Worm (Caenorhabditis elegans) whole organism, mixed stage, embryonic: Measurements from ENCODE around the gene ttr-41.

Source experiments
- bed-3 ChIP-seq: fragments of 200-800 bp; sonication (Bioruptor generic); optimal IDR thresholded peaks from 3 replicates; lab custom pipeline; 2018; ENCODE audit warnings: mild to moderate bottlenecking, missing genetic modification characterization, moderate library complexity, missing compliant biosample characterization
- ceh-39 ChIP-seq: fragments of 150-350 bp; optimal IDR thresholded peaks from 2 replicates; lab custom pipeline; 2014; ENCODE audit warnings: missing biosample characterization, missing genetic modification characterization
- ceh-43 ChIP-seq: fragments of 200-800 bp; sonication (Bioruptor generic); optimal IDR thresholded peaks from 2 replicates; lab custom pipeline; 2018; ENCODE audit warnings: mild to moderate bottlenecking, missing genetic modification characterization, moderate library complexity, missing compliant biosample characterization
- ceh-83 ChIP-seq: fragments of 200-800 bp; sonication (Bioruptor generic); optimal IDR thresholded peaks from 2 replicates; lab custom pipeline; 2018; ENCODE audit warnings: mild to moderate bottlenecking, missing genetic modification characterization, missing compliant biosample characterization
- ces-1 ChIP-seq: fragments of 150-350 bp; optimal IDR thresholded peaks from 2 replicates; lab custom pipeline; 2014; ENCODE audit warnings: missing biosample characterization, missing genetic modification reagents, missing genetic modification characterization
- cnd-1 ChIP-seq: fragments of 200-800 bp; sonication (Bioruptor generic); optimal IDR thresholded peaks from 2 replicates; lab custom pipeline; 2018; ENCODE audit warnings: mild to moderate bottlenecking, missing genetic modification characterization, missing compliant biosample characterization
- drap-1 ChIP-seq: fragments of 200-800 bp; sonication (Bioruptor generic); optimal IDR thresholded peaks from 3 replicates; lab custom pipeline; 2018; ENCODE audit warnings: mild to moderate bottlenecking, missing genetic modification characterization, missing compliant biosample characterization
- elt-1 ChIP-seq: sonication (generic microtip); optimal IDR thresholded peaks from 2 replicates; lab custom pipeline; 2017; ENCODE audit warnings: missing genetic modification characterization, mild to moderate bottlenecking, missing compliant biosample characterization, antibody characterized with exemption, moderate library complexity, borderline replicate concordance; ENCODE audit not compliant: insufficient read depth
- elt-3 ChIP-seq: fragments of 150-350 bp; optimal IDR thresholded peaks from 2 replicates; lab custom pipeline; 2014; ENCODE audit warnings: missing biosample characterization, missing genetic modification characterization
- flh-1 ChIP-seq: fragments of 200-800 bp; sonication (Bioruptor generic); optimal IDR thresholded peaks from 2 replicates; lab custom pipeline; 2018; ENCODE audit warnings: mild to moderate bottlenecking, missing genetic modification characterization, moderate library complexity, missing compliant biosample characterization
- hlh-1 ChIP-seq: fragments of 150-350 bp; optimal IDR thresholded peaks from 2 replicates; lab custom pipeline; 2014; ENCODE audit warnings: missing biosample characterization, missing genetic modification reagents, missing genetic modification characterization
- lin-32 ChIP-seq: fragments of 200-800 bp; sonication (Bioruptor generic); optimal IDR thresholded peaks from 2 replicates; lab custom pipeline; 2018; ENCODE audit warnings: mild to moderate bottlenecking, missing genetic modification characterization, missing compliant biosample characterization
- lsy-2 ChIP-seq: fragments of 150-350 bp; optimal IDR thresholded peaks from 2 replicates; lab custom pipeline; 2014; ENCODE audit warnings: missing biosample characterization, missing genetic modification characterization
- mab-5 ChIP-seq: fragments of 150-350 bp; optimal IDR thresholded peaks from 2 replicates; lab custom pipeline; 2014; ENCODE audit warnings: missing biosample characterization, missing genetic modification characterization
- mep-1 ChIP-seq: fragments of 150-350 bp; optimal IDR thresholded peaks from 2 replicates; lab custom pipeline; 2017; ENCODE audit warnings: missing biosample characterization, missing genetic modification reagents, missing genetic modification characterization, inconsistent platforms
- mls-2 ChIP-seq: sonication (generic microtip); optimal IDR thresholded peaks from 2 replicates; lab custom pipeline; 2016; ENCODE audit warnings: mild to moderate bottlenecking, missing genetic modification characterization, moderate library complexity, missing compliant biosample characterization
- nhr-12 ChIP-seq: fragments of 150-350 bp; optimal IDR thresholded peaks from 2 replicates; lab custom pipeline; 2014; ENCODE audit warnings: missing biosample characterization, missing genetic modification characterization
- nhr-237 ChIP-seq: fragments of 150-350 bp; optimal IDR thresholded peaks from 2 replicates; lab custom pipeline; 2014; ENCODE audit warnings: missing biosample characterization, missing genetic modification characterization
- nhr-28 ChIP-seq: fragments of 150-350 bp; optimal IDR thresholded peaks from 2 replicates; lab custom pipeline; 2014; ENCODE audit warnings: missing biosample characterization, missing genetic modification characterization
- nhr-76 ChIP-seq: sonication (generic microtip); optimal IDR thresholded peaks from 2 replicates; lab custom pipeline; 2017; ENCODE audit warnings: missing biosample characterization, missing genetic modification characterization
- pha-4 ChIP-seq: fragments of 150-350 bp; optimal IDR thresholded peaks from 2 replicates; lab custom pipeline; 2018; ENCODE audit warnings: missing biosample characterization, missing genetic modification reagents, missing genetic modification characterization
- sem-2 ChIP-seq: fragments of 200-800 bp; sonication (Bioruptor generic); optimal IDR thresholded peaks from 2 replicates; lab custom pipeline; 2018; ENCODE audit warnings: mild to moderate bottlenecking, missing genetic modification characterization, missing compliant biosample characterization
- sptf-1 ChIP-seq: sonication (generic microtip); optimal IDR thresholded peaks from 2 replicates; lab custom pipeline; 2017; ENCODE audit warnings: mild to moderate bottlenecking, missing genetic modification characterization, moderate library complexity, missing compliant biosample characterization
- tbx-8 ChIP-seq: fragments of 200-800 bp; sonication (Bioruptor generic); optimal IDR thresholded peaks from 2 replicates; lab custom pipeline; 2018; ENCODE audit warnings: mild to moderate bottlenecking, missing genetic modification characterization, moderate library complexity, missing compliant biosample characterization
- unc-120 ChIP-seq: sonication (generic microtip); optimal IDR thresholded peaks from 2 replicates; lab custom pipeline; 2017; ENCODE audit warnings: missing genetic modification characterization, missing compliant biosample characterization; ENCODE audit not compliant: poor library complexity, severe bottlenecking
- unc-39 ChIP-seq: fragments of 150-350 bp; optimal IDR thresholded peaks from 2 replicates; lab custom pipeline; 2014; ENCODE audit warnings: missing biosample characterization, missing genetic modification characterization
- unc-62 ChIP-seq: fragments of 150-350 bp; optimal IDR thresholded peaks from 2 replicates; lab custom pipeline; 2014; ENCODE audit warnings: missing biosample characterization, missing genetic modification reagents, missing genetic modification characterization
- zip-8 ChIP-seq: fragments of 150-350 bp; optimal IDR thresholded peaks from 2 replicates; lab custom pipeline; 2014; ENCODE audit warnings: missing biosample characterization, missing genetic modification characterization
- ztf-11 ChIP-seq: fragments of 150-350 bp; optimal IDR thresholded peaks from 2 replicates; lab custom pipeline; 2014; ENCODE audit warnings: missing biosample characterization, missing genetic modification characterization

ttr-41 gene

DNA sequence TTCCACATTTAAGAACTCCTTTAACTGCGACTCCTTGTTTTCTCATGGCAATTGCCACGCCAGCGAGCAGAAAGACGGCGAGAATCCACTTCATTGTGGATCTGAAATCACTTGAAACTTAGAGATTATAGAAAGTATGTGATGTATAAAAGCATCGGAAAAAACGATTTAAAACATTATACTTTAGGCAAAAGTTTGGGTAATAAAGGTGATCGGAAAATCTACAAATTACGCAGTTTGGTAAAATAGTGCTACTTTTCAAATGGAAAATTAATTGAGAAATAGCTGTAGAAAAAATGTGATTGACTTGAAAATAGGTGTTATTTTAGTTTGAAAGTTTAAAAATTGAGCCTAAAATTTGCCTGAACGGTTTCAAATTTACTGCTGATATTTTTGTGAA, at the start of gene ttr-41:
Gene ttr-41, minus strand, starts transcription at position 101 of the 400 bp plus-strand sequence.
- TF ChIP-seq elt-3 (tag; lab: Kevin White, UChicago) (no peak), unc-62 (GFP tag; lab: Kevin White, UChicago) (no peak), nhr-76 (tag; lab: Kevin White, UChicago) (no peak), drap-1 (no peak), ceh-39 (no peak), ces-1 (GFP tag; lab: Kevin White, UChicago) (no peak), ceh-43 (GFP tag; lab: Kevin White, UChicago) (no peak), nhr-12 (tag; lab: Kevin White, UChicago) (no peak), nhr-237 (no peak), cnd-1 (tag; lab: Kevin White, UChicago) (no peak), ztf-11 (no peak), sptf-1 (tag; lab: Kevin White, UChicago) (no peak), zip-8 (tag; lab: Kevin White, UChicago) (no peak), mls-2 (tag; lab: Kevin White, UChicago) (no peak), nhr-28 (tag; lab: Kevin White, UChicago) (no peak), sem-2 (GFP tag; lab: Kevin White, UChicago) (no peak), tbx-8 (no peak), mab-5 (no peak)

DNA sequence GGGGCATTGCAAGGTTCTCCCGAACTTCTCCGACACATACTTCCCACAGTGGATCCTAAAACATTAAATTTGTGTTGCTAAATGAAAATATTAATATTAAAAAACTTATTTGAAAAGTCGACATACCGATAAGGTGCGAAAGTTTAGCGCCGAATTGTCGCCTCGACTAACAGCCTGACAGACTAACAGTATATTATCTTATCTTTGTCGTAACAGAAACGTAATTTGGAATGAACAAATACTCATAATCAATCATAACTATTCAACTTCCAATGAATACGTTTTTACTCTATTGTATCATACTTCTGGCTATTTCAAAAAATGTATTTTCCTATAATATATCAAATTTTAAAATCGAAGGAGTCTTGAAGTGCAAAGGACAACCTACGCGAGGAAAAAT, 49.3 kb upstream of the ttr-41 start, which contains the start of gene F26G1.11:
Gene F26G1.11, plus strand, starts transcription at position 205 of the 400 bp plus-strand sequence.
- TF ChIP-seq nhr-237 = no peak

DNA sequence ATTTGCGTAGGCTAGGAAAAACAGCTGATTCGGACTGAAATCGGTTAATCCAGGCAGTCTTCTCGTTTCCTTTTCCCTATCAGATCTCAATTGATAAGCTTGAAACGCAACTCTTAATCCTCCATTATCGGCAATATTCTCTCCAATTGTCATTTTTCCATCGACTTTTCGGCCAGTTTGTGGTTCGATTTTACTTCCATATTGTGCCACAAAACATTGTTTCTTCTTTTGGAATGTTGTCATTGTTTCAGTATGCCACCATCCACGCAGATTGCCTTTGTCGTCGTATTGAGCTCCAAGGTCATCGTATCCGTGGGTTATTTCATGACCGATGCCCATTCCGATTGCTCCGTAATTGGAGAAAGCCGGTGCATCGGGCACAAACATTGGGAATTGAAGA, 48.1 kb upstream of the ttr-41 start:
- TF ChIP-seq nhr-237 (no peak), unc-62 (GFP tag; lab: Kevin White, UChicago) (no peak), ceh-43 (GFP tag; lab: Kevin White, UChicago) (no peak)

- no peak for TF ChIP-seq unc-62 (GFP tag; lab: Kevin White, UChicago)
- TF ChIP-seq, all 35 proteins: peak for 0
Observed at ce11 chrII:4773891-4774432, 46.3 kb upstream of the ttr-41 start, which contains the start of the genes F26G1.9 and F26G1.10. Gene F26G1.9 (minus strand): TSS chrII:4773991. Gene F26G1.10 (plus strand): TSS chrII:4774382.

- no peak for TF ChIP-seq sem-2 (GFP tag; lab: Kevin White, UChicago)
- no peak for TF ChIP-seq elt-3 (tag; lab: Kevin White, UChicago)
- TF ChIP-seq ceh-39 = no peak
- no peak for TF ChIP-seq unc-62 (GFP tag; lab: Kevin White, UChicago)
- no peak for TF ChIP-seq unc-120 (tag; lab: Kevin White, UChicago)
- TF ChIP-seq zip-8 (tag; lab: Kevin White, UChicago) = no peak
- TF ChIP-seq flh-1 = no peak
- TF ChIP-seq hlh-1 = no peak
- no peak for TF ChIP-seq nhr-12 (tag; lab: Kevin White, UChicago)
- TF ChIP-seq tbx-8 = no peak
Observed at ce11 chrII:4772441-4772840, 44.8 kb upstream of the ttr-41 start.

ce11 chrII:4771282-4771681, 43.6 kb upstream of the ttr-41 start, which contains the start of gene F26G1.5:
Gene F26G1.5 (minus strand): TSS chrII:4771382.
- TF ChIP-seq unc-39 (no peak), pha-4 (no peak), elt-3 (tag; lab: Kevin White, UChicago) (no peak), cnd-1 (tag; lab: Kevin White, UChicago) (no peak), bed-3 (GFP tag; lab: Kevin White, UChicago) (no peak), lin-32 (GFP tag; lab: Kevin White, UChicago) (no peak), drap-1 (no peak), nhr-237 (no peak), zip-8 (tag; lab: Kevin White, UChicago) (no peak), unc-120 (tag; lab: Kevin White, UChicago) (no peak), sem-2 (GFP tag; lab: Kevin White, UChicago) (no peak), nhr-12 (tag; lab: Kevin White, UChicago) (no peak), nhr-28 (tag; lab: Kevin White, UChicago) (no peak), ces-1 (GFP tag; lab: Kevin White, UChicago) (no peak)

- no peak for TF ChIP-seq unc-120 (tag; lab: Kevin White, UChicago)
- no peak for TF ChIP-seq nhr-28 (tag; lab: Kevin White, UChicago)
- TF ChIP-seq ces-1 (GFP tag; lab: Kevin White, UChicago) = no peak
- TF ChIP-seq elt-1 (tag; lab: Kevin White, UChicago) = no peak
- no peak for TF ChIP-seq ceh-83 (GFP tag; lab: Kevin White, UChicago)
- TF ChIP-seq unc-39 = no peak
- no peak for TF ChIP-seq bed-3 (GFP tag; lab: Kevin White, UChicago)
- no peak for TF ChIP-seq drap-1
- no peak for TF ChIP-seq mep-1
- no peak for TF ChIP-seq zip-8 (tag; lab: Kevin White, UChicago)
- no peak for TF ChIP-seq lsy-2 (tag; lab: Kevin White, UChicago)
Observed at ce11 chrII:4769886-4770285, 42.2 kb upstream of the ttr-41 start.
